Fruit fly (Drosophila melanogaster) whole organism, embryonic: ENCODE measurements around the gene Fdh.

Source experiments
- CG10147 ChIP-seq: fragments of 200-800 bp; sonication (Bioruptor generic); optimal IDR thresholded peaks from 2 replicates; lab custom pipeline; 2019; ENCODE audit warnings: missing biosample characterization, mild to moderate bottlenecking, missing genetic modification characterization, moderate library complexity
- CG10462 ChIP-seq: fragments of 200-800 bp; sonication (Bioruptor generic); optimal IDR thresholded peaks from 2 replicates; lab custom pipeline; 2016; ENCODE audit warnings: missing biosample characterization, missing genetic modification characterization
- CG11247 ChIP-seq: fragments of 200-800 bp; sonication (Bioruptor generic); IDR thresholded peaks from 2 replicates; pipeline ENCODE4 v1.3.6; 2022; ENCODE audit warnings: missing biosample characterization, missing genetic modification characterization
- CG11398 ChIP-seq: fragments of 200-800 bp; sonication (Bioruptor generic); optimal IDR thresholded peaks from 2 replicates; lab custom pipeline; 2016; ENCODE audit warnings: missing biosample characterization, missing genetic modification characterization
- CG11723 ChIP-seq: fragments of 200-800 bp; sonication (Bioruptor generic); optimal IDR thresholded peaks from 2 replicates; lab custom pipeline; 2017; ENCODE audit warnings: missing biosample characterization, mild to moderate bottlenecking, missing genetic modification characterization
- CG12071 ChIP-seq: fragments of 200-800 bp; sonication (Bioruptor generic); optimal IDR thresholded peaks from 3 replicates; lab custom pipeline; 2018; ENCODE audit warnings: missing biosample characterization, mild to moderate bottlenecking, missing genetic modification characterization
- CG13287 ChIP-seq: fragments of 200-800 bp; sonication (Bioruptor generic); IDR thresholded peaks from 2 replicates; pipeline ENCODE4 v1.3.6; 2022; ENCODE audit warnings: missing biosample characterization, missing genetic modification characterization; ENCODE audit not compliant: partially characterized antibody
- CG13424 ChIP-seq: fragments of 200-800 bp; sonication (Bioruptor generic); optimal IDR thresholded peaks from 2 replicates; lab custom pipeline; 2019; ENCODE audit warnings: missing biosample characterization, mild to moderate bottlenecking, missing genetic modification characterization, moderate library complexity
- CG14050 ChIP-seq: fragments of 200-800 bp; sonication (Bioruptor generic); IDR thresholded peaks from 3 replicates; pipeline ENCODE4 v1.3.6; 2022; ENCODE audit warnings: missing biosample characterization, missing genetic modification characterization
- CG14710 ChIP-seq: fragments of 200-800 bp; sonication (Bioruptor generic); optimal IDR thresholded peaks from 3 replicates; lab custom pipeline; 2019; ENCODE audit warnings: missing biosample characterization, mild to moderate bottlenecking, missing genetic modification characterization, moderate library complexity
- CG16815 ChIP-seq: fragments of 200-800 bp; sonication (Bioruptor generic); optimal IDR thresholded peaks from 3 replicates; lab custom pipeline; 2017; ENCODE audit warnings: missing biosample characterization, mild to moderate bottlenecking, missing genetic modification characterization
- CG17912 ChIP-seq: fragments of 200-800 bp; sonication (Bioruptor generic); optimal IDR thresholded peaks from 2 replicates; lab custom pipeline; 2018; ENCODE audit warnings: missing biosample characterization, mild to moderate bottlenecking, missing genetic modification characterization
- CG18011 ChIP-seq: fragments of 200-800 bp; sonication (Bioruptor generic); optimal IDR thresholded peaks from 2 replicates; lab custom pipeline; 2017; ENCODE audit warnings: missing biosample characterization, missing genetic modification characterization, mild to moderate bottlenecking, moderate library complexity, missing genotype
- CG3065 ChIP-seq: fragments of 200-800 bp; sonication (Bioruptor generic); optimal IDR thresholded peaks from 2 replicates; lab custom pipeline; 2016; ENCODE audit warnings: missing biosample characterization, missing genetic modification characterization
- CG6689 ChIP-seq: fragments of 200-800 bp; sonication (Bioruptor generic); IDR thresholded peaks from 2 replicates; pipeline ENCODE4 v1.3.6; 2022; ENCODE audit warnings: missing biosample characterization, missing genetic modification characterization
- CG7963 ChIP-seq: fragments of 200-800 bp; sonication (Bioruptor generic); IDR thresholded peaks from 3 replicates; pipeline ENCODE4 v1.3.6; 2022; ENCODE audit warnings: missing biosample characterization, missing genetic modification characterization; ENCODE audit not compliant: partially characterized antibody
- CG8388 ChIP-seq: fragments of 200-800 bp; sonication (Bioruptor generic); optimal IDR thresholded peaks from 2 replicates; lab custom pipeline; 2019; ENCODE audit warnings: missing biosample characterization, mild to moderate bottlenecking, missing genetic modification characterization, moderate library complexity
- CG8765 ChIP-seq: fragments of 200-800 bp; sonication (Bioruptor generic); IDR thresholded peaks from 2 replicates; pipeline ENCODE4 v1.3.6; 2022; ENCODE audit warnings: missing biosample characterization, missing genetic modification characterization
- CG9932 ChIP-seq: fragments of 200-800 bp; sonication (Bioruptor generic); IDR thresholded peaks from 2 replicates; pipeline ENCODE4 v1.3.6; 2022; ENCODE audit warnings: missing biosample characterization, missing genetic modification characterization
- D ChIP-seq, 2 experiments: fragments of 200-800 bp in 1 of 2; fragments of >200 bp in 1 of 2; sonication (Bioruptor generic) in 1 of 2; optimal IDR thresholded peaks; 2 replicates in 1 of 2; 3 replicates in 1 of 2; lab custom pipeline; 2017; ENCODE audit warnings: mild to moderate bottlenecking in 1 of 2, missing biosample characterization in 1 of 2, missing genetic modification characterization in 1 of 2, missing genetic modification reagents in 1 of 2
- Dad ChIP-seq: fragments of 200-800 bp; sonication (Bioruptor generic); optimal IDR thresholded peaks from 3 replicates; lab custom pipeline; 2016; ENCODE audit warnings: missing biosample characterization, missing genetic modification characterization
- Hand ChIP-seq: fragments of 200-800 bp; sonication (Bioruptor generic); optimal IDR thresholded peaks from 2 replicates; lab custom pipeline; 2017; ENCODE audit warnings: mild to moderate bottlenecking, missing biosample characterization, missing genetic modification reagents, missing genetic modification characterization
- Hmr ChIP-seq: fragments of 200-800 bp; sonication (Bioruptor generic); optimal IDR thresholded peaks from 3 replicates; lab custom pipeline; 2017; ENCODE audit warnings: mild to moderate bottlenecking, missing biosample characterization, missing genetic modification reagents, missing genetic modification characterization
- Lhr ChIP-seq: fragments of 200-800 bp; sonication (Bioruptor generic); optimal IDR thresholded peaks from 3 replicates; lab custom pipeline; 2017; ENCODE audit warnings: mild to moderate bottlenecking, missing biosample characterization, missing genetic modification reagents, missing genetic modification characterization
- Lim3 ChIP-seq: fragments of 200-800 bp; sonication (Bioruptor generic); IDR thresholded peaks from 2 replicates; pipeline ENCODE4 v1.3.6; 2022; ENCODE audit warnings: missing biosample characterization, missing genetic modification characterization
- Oaz ChIP-seq: fragments of 200-800 bp; sonication (Bioruptor generic); IDR thresholded peaks from 2 replicates; pipeline ENCODE4 v1.3.6; 2022; ENCODE audit warnings: missing biosample characterization, missing genetic modification characterization
- Opbp ChIP-seq: fragments of 200-800 bp; sonication (Bioruptor generic); IDR thresholded peaks from 3 replicates; pipeline ENCODE4 v1.3.6; 2022; ENCODE audit warnings: missing biosample characterization, missing genetic modification characterization; ENCODE audit not compliant: partially characterized antibody
- ab ChIP-seq: fragments of 200-800 bp; sonication (Bioruptor generic); optimal IDR thresholded peaks from 2 replicates; lab custom pipeline; 2016; ENCODE audit warnings: missing biosample characterization, missing genetic modification characterization
- al ChIP-seq: fragments of 200-800 bp; sonication (Bioruptor generic); IDR thresholded peaks from 2 replicates; pipeline ENCODE4 v1.3.6; 2022; ENCODE audit warnings: missing biosample characterization, missing genetic modification characterization
- bigmax ChIP-seq: fragments of 200-800 bp; sonication (Bioruptor generic); optimal IDR thresholded peaks from 2 replicates; lab custom pipeline; 2018; ENCODE audit warnings: missing biosample characterization, mild to moderate bottlenecking, missing genetic modification characterization
- cad ChIP-seq: fragments of >200 bp; optimal IDR thresholded peaks from 2 replicates; lab custom pipeline; 2017; ENCODE audit warnings: missing biosample characterization, missing genetic modification characterization
- crc ChIP-seq: fragments of 200-800 bp; sonication (Bioruptor generic); optimal IDR thresholded peaks from 2 replicates; lab custom pipeline; 2016; ENCODE audit warnings: missing biosample characterization, missing genetic modification characterization
- en ChIP-seq: fragments of 200-800 bp; sonication (Bioruptor generic); optimal IDR thresholded peaks from 2 replicates; lab custom pipeline; 2016; ENCODE audit warnings: missing biosample characterization, missing genetic modification characterization
- exex ChIP-seq: fragments of 200-800 bp; sonication (Bioruptor generic); optimal IDR thresholded peaks from 4 replicates; lab custom pipeline; 2018; ENCODE audit warnings: missing biosample characterization, mild to moderate bottlenecking, missing genetic modification characterization, moderate library complexity
- fru ChIP-seq: fragments of >200 bp; optimal IDR thresholded peaks from 2 replicates; lab custom pipeline; 2017
- fu2 ChIP-seq: fragments of 200-800 bp; sonication (Bioruptor generic); optimal IDR thresholded peaks from 2 replicates; lab custom pipeline; 2016; ENCODE audit warnings: missing biosample characterization, missing genetic modification characterization
- ham ChIP-seq: fragments of 200-800 bp; sonication (Bioruptor generic); IDR thresholded peaks from 2 replicates; pipeline ENCODE4 v1.3.6; 2022; ENCODE audit warnings: missing biosample characterization, missing genetic modification characterization
- jumu ChIP-seq: fragments of 200-800 bp; sonication (Bioruptor generic); optimal IDR thresholded peaks from 3 replicates; lab custom pipeline; 2016; ENCODE audit warnings: missing biosample characterization, missing genetic modification characterization
- lmd ChIP-seq: fragments of 200-800 bp; sonication (Bioruptor generic); IDR thresholded peaks from 2 replicates; pipeline ENCODE4 v1.3.6; 2022; ENCODE audit warnings: missing biosample characterization, missing genetic modification characterization
- mam ChIP-seq: fragments of 200-800 bp; sonication (Bioruptor generic); optimal IDR thresholded peaks from 3 replicates; lab custom pipeline; 2016; ENCODE audit warnings: missing biosample characterization, missing genetic modification characterization
- mld ChIP-seq: fragments of 200-800 bp; sonication (Bioruptor generic); IDR thresholded peaks from 3 replicates; pipeline ENCODE4 v1.3.6; 2022; ENCODE audit warnings: missing biosample characterization, missing genetic modification characterization; ENCODE audit not compliant: partially characterized antibody
- p53 ChIP-seq: fragments of 200-800 bp; sonication (Bioruptor generic); optimal IDR thresholded peaks from 2 replicates; lab custom pipeline; 2016; ENCODE audit warnings: missing biosample characterization, missing genetic modification characterization
- peb ChIP-seq: fragments of 200-800 bp; sonication (Bioruptor generic); IDR thresholded peaks from 2 replicates; pipeline ENCODE4 v1.3.6; 2022; ENCODE audit warnings: missing biosample characterization, missing genetic modification characterization
- pum ChIP-seq: fragments of 200-800 bp; sonication (Bioruptor generic); optimal IDR thresholded peaks from 2 replicates; lab custom pipeline; 2016; ENCODE audit warnings: missing biosample characterization, missing genetic modification characterization
- schlank ChIP-seq: fragments of 200-800 bp; sonication (Bioruptor generic); optimal IDR thresholded peaks from 2 replicates; lab custom pipeline; 2018; ENCODE audit warnings: missing biosample characterization, mild to moderate bottlenecking, missing genetic modification characterization
- sqz ChIP-seq: fragments of 200-800 bp; sonication (Bioruptor generic); optimal IDR thresholded peaks from 3 replicates; lab custom pipeline; 2018; ENCODE audit warnings: missing biosample characterization, mild to moderate bottlenecking, missing genetic modification characterization
- tll ChIP-seq, 2 experiments: fragments of 200-800 bp in 1 of 2; fragments of >200 bp in 1 of 2; sonication (Bioruptor generic) in 1 of 2; optimal IDR thresholded peaks; 2 replicates each; lab custom pipeline; 2017 to 2019; ENCODE audit warnings: missing biosample characterization in 2 of 2, missing genetic modification characterization in 2 of 2, mild to moderate bottlenecking in 1 of 2, moderate library complexity in 1 of 2
- unc-4 ChIP-seq: fragments of 200-800 bp; sonication (Bioruptor generic); IDR thresholded peaks from 2 replicates; pipeline ENCODE4 v1.3.6; 2022; ENCODE audit warnings: missing biosample characterization, missing genetic modification characterization; ENCODE audit not compliant: partially characterized antibody
- wdn ChIP-seq: fragments of 200-800 bp; sonication (Bioruptor generic); IDR thresholded peaks from 2 replicates; pipeline ENCODE4 v1.3.6; 2022; ENCODE audit warnings: missing biosample characterization, missing genetic modification characterization
- yki ChIP-seq: fragments of >200 bp; optimal IDR thresholded peaks from 3 replicates; lab custom pipeline; 2018

Fdh gene

dm6 chr3R:10849515-10849973 lies 22.6 kb downstream of the Fdh start, which contains the start of gene CG42394 (continued):
- TF ChIP-seq CG3065 (GFP tag; lab: Kevin White, UChicago) (peak; percentile 81), Dad (GFP tag; lab: Kevin White, UChicago) (peak; percentile 76), CG6689 (GFP tag; lab: Robert Waterston, UW) (peak; percentile 93), sqz (GFP tag; lab: Kevin White, UChicago) (peak; percentile 91), Oaz (peak; percentile 78), en (GFP tag; lab: Kevin White, UChicago) (no peak), jumu (GFP tag; lab: Kevin White, UChicago) (peak; percentile 35), CG10147 (GFP tag; lab: Kevin White, UChicago) (peak; percentile 97), exex (tag; lab: Kevin White, UChicago) (peak; percentile 78), fru (lab: Kevin White, UChicago) (no peak), mam (peak; percentile 69), p53 (GFP tag; lab: Kevin White, UChicago) (no peak), CG14050 (GFP tag; lab: Robert Waterston, UW) (peak; percentile 92), CG10462 (GFP tag; lab: Kevin White, UChicago) (peak; percentile 89), CG11247 (GFP tag; lab: Robert Waterston, UW) (peak; percentile 90), CG11723 (GFP tag; lab: Kevin White, UChicago) (peak; percentile 90), CG11398 (peak; percentile 55), crc (peak; percentile 54), CG9932 (GFP tag; lab: Robert Waterston, UW) (peak; percentile 88), fu2 (GFP tag; lab: Kevin White, UChicago) (peak; percentile 53), yki (lab: Kevin White, UChicago) (no peak), CG7963 (no peak), Lhr (peak; percentile 75), bigmax (GFP tag; lab: Kevin White, UChicago) (peak; percentile 48), cad (no peak), peb (GFP tag; lab: Robert Waterston, UW) (peak; percentile 78), unc-4 (GFP tag; lab: Robert Waterston, UW) (0 out of 2 replicates have a peak, but pooled peaks have one; percentile 18), Opbp (GFP tag; lab: Robert Waterston, UW) (no peak), CG16815 (peak; percentile 89), CG14710 (peak; percentile 97), CG13287 (peak; percentile 64; the same call in 1 of the 2 replicates), schlank (tag; lab: Kevin White, UChicago) (peak; percentile 70), Hmr (GFP tag; lab: Kevin White, UChicago) (peak; percentile 96), ham (GFP tag; lab: Robert Waterston, UW) (no peak), Hand (GFP tag; lab: Kevin White, UChicago) (peak; percentile 92), CG8765 (GFP tag; lab: Robert Waterston, UW) (peak; percentile 89), lmd (GFP tag; lab: Robert Waterston, UW) (peak; percentile 93), CG8388 (GFP tag; lab: Kevin White, UChicago) (peak; percentile 91), pum (GFP tag; lab: Kevin White, UChicago) (peak; percentile 64), tll (GFP tag; optimal IDR thresholded peaks at IDR 0.05; lab: Kevin White, UChicago) (no peak), al (GFP tag; lab: Robert Waterston, UW) (peak; percentile 91), CG12071 (GFP tag; lab: Kevin White, UChicago) (peak; percentile 75), CG17912 (GFP tag; lab: Kevin White, UChicago) (peak; percentile 80), Lim3 (GFP tag; lab: Robert Waterston, UW) (peak; percentile 10; the same call in 1 of the 2 replicates), wdn (GFP tag; lab: Robert Waterston, UW) (peak; percentile 85), CG13424 (peak; percentile 95), mld (GFP tag; lab: Robert Waterston, UW) (no peak), D (optimal IDR thresholded peaks at IDR 0.05; lab: Kevin White, UChicago) (no peak), D (GFP tag; optimal IDR thresholded peaks at IDR 0.05; lab: Kevin White, UChicago) (peak; percentile 96), ab (no peak), CG18011 (GFP tag; lab: Kevin White, UChicago) (no peak)
